Worm (Caenorhabditis elegans) whole organism, L1 larva: Measurements from ENCODE around the gene fkb-6.

Experiments
- C04F5.9 ChIP-seq: sonication (generic microtip); optimal IDR thresholded peaks from 2 replicates; lab custom pipeline; 2016; ENCODE audit warnings: missing genetic modification characterization, missing compliant biosample characterization
- aly-2 ChIP-seq: fragments of 150-350 bp; optimal IDR thresholded peaks from 2 replicates; lab custom pipeline; 2014; ENCODE audit warnings: missing biosample characterization, missing genetic modification characterization
- ceh-63 ChIP-seq: fragments of 200-800 bp; sonication (Bioruptor generic); optimal IDR thresholded peaks from 2 replicates; lab custom pipeline; 2018; ENCODE audit warnings: mild to moderate bottlenecking, missing genetic modification characterization, missing compliant biosample characterization
- ceh-8 ChIP-seq: fragments of 200-800 bp; sonication (Bioruptor generic); optimal IDR thresholded peaks from 2 replicates; lab custom pipeline; 2018; ENCODE audit warnings: mild to moderate bottlenecking, missing genetic modification characterization, moderate library complexity, missing compliant biosample characterization
- ceh-90 ChIP-seq: sonication (generic microtip); optimal IDR thresholded peaks from 2 replicates; lab custom pipeline; 2016; ENCODE audit warnings: missing genetic modification characterization, missing compliant biosample characterization
- ces-1 ChIP-seq: fragments of 150-350 bp; optimal IDR thresholded peaks from 2 replicates; lab custom pipeline; 2014; ENCODE audit warnings: missing biosample characterization, missing genetic modification reagents, missing genetic modification characterization
- dsc-1 ChIP-seq: sonication (generic microtip); optimal IDR thresholded peaks from 2 replicates; lab custom pipeline; 2016; ENCODE audit warnings: mild to moderate bottlenecking, missing genetic modification characterization, missing compliant biosample characterization
- efl-1 ChIP-seq, 4 experiments: fragments of 150-350 bp; optimal IDR thresholded peaks in 3 of 4; peaks in 1 of 4; 1 replicate in 1 of 4; 2 replicates in 3 of 4; lab custom pipeline; 2014; ENCODE audit warnings: missing biosample characterization in 2 of 4, missing genetic modification characterization in 2 of 4, missing genetic modification reagents in 2 of 4
- elt-3 ChIP-seq, 6 experiments: fragments of 150-350 bp in 1 of 6; sonication (generic microtip); optimal IDR thresholded peaks; 2 replicates each; lab custom pipeline; 2017 to 2018; ENCODE audit warnings: missing biosample characterization in 6 of 6, missing genetic modification characterization in 6 of 6, inconsistent platforms in 1 of 6
- ets-5 ChIP-seq: fragments of 200-800 bp; sonication (Bioruptor generic); IDR thresholded peaks from 2 replicates; pipeline ENCODE4 v1.3.6; 2022; ENCODE audit warnings: missing genetic modification characterization, missing compliant biosample characterization
- fkh-10 ChIP-seq: sonication (generic microtip); optimal IDR thresholded peaks from 2 replicates; lab custom pipeline; 2017; ENCODE audit warnings: missing biosample characterization, missing genetic modification reagents, missing genetic modification characterization
- fkh-4 ChIP-seq: sonication (generic microtip); optimal IDR thresholded peaks from 2 replicates; lab custom pipeline; 2016; ENCODE audit warnings: missing compliant biosample characterization, missing genetic modification characterization, borderline replicate concordance
- fkh-8 ChIP-seq: sonication (generic microtip); optimal IDR thresholded peaks from 2 replicates; lab custom pipeline; 2016; ENCODE audit warnings: mild to moderate bottlenecking, missing genetic modification characterization, missing compliant biosample characterization
- fos-1 ChIP-seq: fragments of 150-350 bp; optimal IDR thresholded peaks from 2 replicates; lab custom pipeline; 2014; ENCODE audit warnings: missing biosample characterization, missing genetic modification characterization
- grh-1 ChIP-seq: fragments of 200-800 bp; sonication (Bioruptor generic); IDR thresholded peaks from 2 replicates; pipeline ENCODE4 v1.3.6; 2022; ENCODE audit warnings: missing genetic modification reagents, missing genetic modification characterization, missing compliant biosample characterization
- hlh-17 ChIP-seq: fragments of 200-800 bp; sonication (Bioruptor generic); optimal IDR thresholded peaks from 2 replicates; lab custom pipeline; 2018; ENCODE audit warnings: missing genetic modification characterization, mild to moderate bottlenecking, missing compliant biosample characterization, moderate library complexity, borderline replicate concordance
- irx-1 ChIP-seq: sonication (generic microtip); optimal IDR thresholded peaks from 2 replicates; lab custom pipeline; 2016; ENCODE audit warnings: missing genetic modification characterization, missing compliant biosample characterization
- jun-1 ChIP-seq: fragments of 150-350 bp; optimal IDR thresholded peaks from 2 replicates; lab custom pipeline; 2014; ENCODE audit warnings: missing biosample characterization, missing genetic modification reagents, missing genetic modification characterization
- mdl-1 ChIP-seq, 2 experiments: fragments of 150-350 bp; optimal IDR thresholded peaks; 2 replicates each; lab custom pipeline; 2014 to 2017; ENCODE audit warnings: missing biosample characterization in 2 of 2, missing genetic modification characterization in 2 of 2, inconsistent platforms in 1 of 2
- mef-2 ChIP-seq: fragments of 150-350 bp; optimal IDR thresholded peaks from 2 replicates; lab custom pipeline; 2014; ENCODE audit warnings: missing biosample characterization, missing genetic modification characterization
- nhr-11 ChIP-seq: fragments of 150-350 bp; optimal IDR thresholded peaks from 2 replicates; lab custom pipeline; 2014; ENCODE audit warnings: missing biosample characterization, missing genetic modification characterization
- nhr-19 ChIP-seq: fragments of 200-800 bp; sonication (Bioruptor generic); conservative IDR thresholded peaks from 2 replicates; pipeline ENCODE4 v1.3.6; 2022; ENCODE audit warnings: missing genetic modification characterization, missing compliant biosample characterization
- nhr-47 ChIP-seq: sonication (generic microtip); optimal IDR thresholded peaks from 2 replicates; lab custom pipeline; 2016; ENCODE audit warnings: mild to moderate bottlenecking, missing genetic modification characterization, moderate library complexity, missing compliant biosample characterization
- nhr-71 ChIP-seq: sonication (generic microtip); optimal IDR thresholded peaks from 2 replicates; lab custom pipeline; 2016; ENCODE audit warnings: mild to moderate bottlenecking, missing genetic modification characterization, moderate library complexity, missing compliant biosample characterization
- nhr-76 ChIP-seq: sonication (generic microtip); optimal IDR thresholded peaks from 2 replicates; lab custom pipeline; 2017; ENCODE audit warnings: missing biosample characterization, missing genetic modification characterization
- nhr-84 ChIP-seq: sonication (generic microtip); optimal IDR thresholded peaks from 2 replicates; lab custom pipeline; 2017; ENCODE audit warnings: missing biosample characterization, missing genetic modification characterization
- nhr-85 ChIP-seq: sonication (generic microtip); peaks from one replicate; lab custom pipeline; 2016; ENCODE audit warnings: missing genetic modification characterization, inconsistent platforms, missing compliant biosample characterization
- nhr-90 ChIP-seq: sonication (generic microtip); optimal IDR thresholded peaks from 2 replicates; lab custom pipeline; 2016; ENCODE audit warnings: mild to moderate bottlenecking, missing genetic modification characterization, missing compliant biosample characterization; ENCODE audit not compliant: poor library complexity
- pag-3 ChIP-seq: sonication (generic microtip); optimal IDR thresholded peaks from 2 replicates; lab custom pipeline; 2017; ENCODE audit warnings: missing genetic modification characterization, mild to moderate bottlenecking, missing compliant biosample characterization, antibody characterized with exemption, borderline replicate concordance; ENCODE audit not compliant: insufficient read depth
- skn-1 ChIP-seq: fragments of 150-350 bp; optimal IDR thresholded peaks from 2 replicates; lab custom pipeline; 2014; ENCODE audit warnings: missing biosample characterization, missing genetic modification characterization
- snpc-4 ChIP-seq: fragments of 150-350 bp; optimal IDR thresholded peaks from 2 replicates; lab custom pipeline; 2014; ENCODE audit warnings: missing biosample characterization, missing genetic modification characterization
- snu-23 ChIP-seq: sonication (generic microtip); optimal IDR thresholded peaks from 2 replicates; lab custom pipeline; 2016; ENCODE audit warnings: missing genetic modification characterization, missing compliant biosample characterization
- sptf-1 ChIP-seq: fragments of 150-350 bp; optimal IDR thresholded peaks from 2 replicates; lab custom pipeline; 2014; ENCODE audit warnings: missing biosample characterization, missing genetic modification characterization
- unc-130 ChIP-seq: fragments of 150-350 bp; optimal IDR thresholded peaks from 2 replicates; lab custom pipeline; 2017; ENCODE audit warnings: missing biosample characterization, missing genetic modification characterization, inconsistent platforms
- unc-30 ChIP-seq: sonication (generic microtip); optimal IDR thresholded peaks from 2 replicates; lab custom pipeline; 2017; ENCODE audit warnings: missing biosample characterization, missing genetic modification characterization
- unc-86 ChIP-seq: sonication (generic microtip); optimal IDR thresholded peaks from 2 replicates; lab custom pipeline; 2016; ENCODE audit warnings: missing genetic modification characterization, missing compliant biosample characterization
- zip-4 ChIP-seq: fragments of 200-800 bp; sonication (Bioruptor generic); optimal IDR thresholded peaks from 2 replicates; lab custom pipeline; 2018; ENCODE audit warnings: mild to moderate bottlenecking, missing genetic modification characterization, moderate library complexity, missing compliant biosample characterization

fkb-6 gene

ce11 chrV:20845524-20846208 is at the start of gene fkb-6, which contains the start of gene F31D4.2 (continued):
- peak; percentile 20 for TF ChIP-seq ceh-8 (GFP tag; lab: Kevin White, UChicago)
- TF ChIP-seq fkh-4, result no peak
- no peak for TF ChIP-seq C04F5.9 (tag; lab: Kevin White, UChicago)
- peak; percentile 73 for TF ChIP-seq nhr-90 (tag; lab: Kevin White, UChicago)
- TF ChIP-seq mef-2 (tag; lab: Kevin White, UChicago), result no peak
- TF ChIP-seq nhr-76 (tag; lab: Kevin White, UChicago), result no peak
- peak; percentile 89 for TF ChIP-seq nhr-71 (tag; lab: Kevin White, UChicago)
- TF ChIP-seq mdl-1 (tag; optimal IDR thresholded peaks at IDR 0.05; lab: Kevin White, UChicago), result peak in 1 of 2 experiments; percentile 66
- TF ChIP-seq ets-5, result no peak
- peak; percentile 91 for TF ChIP-seq unc-130 (tag; lab: Kevin White, UChicago)
- TF ChIP-seq ces-1 (GFP tag; lab: Kevin White, UChicago), result no peak
- TF ChIP-seq skn-1, result no peak
- peak in 2 of 6 experiments; percentile 34 to 35 for TF ChIP-seq elt-3 (tag; optimal IDR thresholded peaks at IDR 0.05; lab: Kevin White, UChicago)
- peak; percentile 88 for TF ChIP-seq nhr-47
- no peak for TF ChIP-seq hlh-17
- TF ChIP-seq fkh-8 (tag; lab: Kevin White, UChicago), result peak; percentile 86
- TF ChIP-seq fkh-10 (GFP tag; lab: Kevin White, UChicago), result peak; percentile 49
- TF ChIP-seq irx-1 (tag; lab: Kevin White, UChicago), result peak; percentile 75
- TF ChIP-seq unc-86 (tag; lab: Kevin White, UChicago), result peak; percentile 78
- TF ChIP-seq nhr-84, result no peak
- no peak for TF ChIP-seq aly-2 (tag; lab: Kevin White, UChicago)
- peak; percentile 52 for TF ChIP-seq zip-4 (GFP tag; lab: Kevin White, UChicago)
- peak; percentile 20 for TF ChIP-seq fos-1 (tag; lab: Kevin White, UChicago)
- TF ChIP-seq jun-1 (tag; lab: Kevin White, UChicago), result peak; percentile 81
- TF ChIP-seq ceh-63, result no peak
- TF ChIP-seq unc-30 (tag; lab: Kevin White, UChicago), result no peak
- TF ChIP-seq nhr-19, result peak; percentile 84
- peak; percentile 19 for TF ChIP-seq ceh-90 (tag; lab: Kevin White, UChicago)
- TF ChIP-seq dsc-1 (tag; lab: Kevin White, UChicago), result peak; percentile 77
- TF ChIP-seq pag-3 (tag; lab: Kevin White, UChicago), result no peak
- TF ChIP-seq nhr-11 (tag; lab: Kevin White, UChicago), result no peak
- TF ChIP-seq sptf-1 (tag; lab: Kevin White, UChicago), result no peak
- TF ChIP-seq, all 84 proteins: peak for 48

ce11 chrV:20797918-20798317 is 48.0 kb upstream of the fkb-6 start, which contains the start of gene sdf-9:
Gene sdf-9 (plus strand): TSS chrV:20798218.
- TF ChIP-seq ceh-8 (GFP tag; lab: Kevin White, UChicago), result peak; percentile 26
- TF ChIP-seq irx-1 (tag; lab: Kevin White, UChicago), result no peak

- TF ChIP-seq zip-4 (GFP tag; lab: Kevin White, UChicago) (no peak), efl-1 (optimal IDR thresholded peaks at IDR 0.05; lab: Kevin White, UChicago) (no peak), efl-1 (GFP tag; optimal IDR thresholded peaks at IDR 0.05 in 1 of 2; lab: Kevin White, UChicago) (peak in 1 of 2 experiments; percentile 66)
Observed at ce11 chrV:20802906-20803305, 43.1 kb upstream of the fkb-6 start, which contains the start of gene Y44A6D.5. Gene Y44A6D.5 (minus strand): TSS chrV:20803006.

- TF ChIP-seq snu-23 (GFP tag; lab: Kevin White, UChicago), result peak; percentile 4
- peak; percentile 94 for TF ChIP-seq snpc-4
- peak; percentile 27 for TF ChIP-seq nhr-85 (tag; lab: Kevin White, UChicago)
- TF ChIP-seq nhr-71 (tag; lab: Kevin White, UChicago), result peak; percentile 10
- TF ChIP-seq nhr-47, result peak; percentile 17
- peak; percentile 23 for TF ChIP-seq nhr-90 (tag; lab: Kevin White, UChicago)
- TF ChIP-seq grh-1 (GFP tag; lab: Robert Waterston, UW), result peak; percentile 23; the same call in 1 of the 2 replicates
Observed at ce11 chrV:20803464-20803863, 42.5 kb upstream of the fkb-6 start.
